Worm (Caenorhabditis elegans): ENCODE data around the gene frpr-4.

Gene frpr-4

ce11 chrII:5202930-5203329 is 52.4 kb downstream of the frpr-4 start, which contains the start of gene ampd-1 (continued):
- TF ChIP-seq nhr-42 (GFP tag; IDR thresholded peaks at IDR 0.05) (no peak), nhr-41 (GFP tag; IDR thresholded peaks at IDR 0.05) (no peak), daf-16 (GFP tag; optimal IDR thresholded peaks at IDR 0.05) (peak in 1 of 2 experiments; percentile 60), daf-16 (tag; optimal IDR thresholded peaks at IDR 0.05) (peak; percentile 96), ceh-28 (tag; optimal IDR thresholded peaks at IDR 0.05) (no peak), jun-1 (tag; optimal IDR thresholded peaks at IDR 0.05) (no peak), ZK337.2 (GFP tag; IDR thresholded peaks at IDR 0.05) (no peak), arid-1 (GFP tag; conservative IDR thresholded peaks at IDR 0.05) (no peak), lsy-2 (tag; optimal IDR thresholded peaks at IDR 0.05) (peak in 1 of 2 experiments; percentile 12), mxl-2 (GFP tag; conservative IDR thresholded peaks at IDR 0.05) (no peak), mes-2 (tag; optimal IDR thresholded peaks at IDR 0.05; ENCODE audit: poor library complexity, severe bottlenecking) (no peak), snpc-4 (tag; optimal IDR thresholded peaks at IDR 0.05) (no peak), lin-13 (GFP tag; optimal IDR thresholded peaks at IDR 0.05) (no peak), spr-3 (GFP tag; optimal IDR thresholded peaks at IDR 0.05) (no peak), F26F4.8 (GFP tag; conservative IDR thresholded peaks at IDR 0.05) (no peak), rbr-2 (tag; optimal IDR thresholded peaks at IDR 0.05) (no peak), nhr-48 (tag; optimal IDR thresholded peaks at IDR 0.05) (no peak), lin-38 (GFP tag; IDR thresholded peaks at IDR 0.05) (no peak), nhr-102 (tag; optimal IDR thresholded peaks at IDR 0.05) (peak; percentile 24), hlh-11 (tag; optimal IDR thresholded peaks at IDR 0.05) (peak; percentile 67), nhr-10 (tag; optimal IDR thresholded peaks at IDR 0.05) (no peak), dmd-8 (GFP tag; IDR thresholded peaks at IDR 0.05) (no peak), nhr-11 (tag; optimal IDR thresholded peaks at IDR 0.05) (no peak), zip-2 (tag; optimal IDR thresholded peaks at IDR 0.05) (no peak), nhr-77 (tag; optimal IDR thresholded peaks at IDR 0.05) (no peak), Y48G9A.11 (GFP tag; IDR thresholded peaks at IDR 0.05) (no peak), ztf-11 (tag; optimal IDR thresholded peaks at IDR 0.05) (no peak), pqm-1 (tag; optimal IDR thresholded peaks at IDR 0.05) (peak; percentile 66), Y105C5A.15 (GFP tag; IDR thresholded peaks at IDR 0.05) (no peak), set-16 (GFP tag; IDR thresholded peaks at IDR 0.05) (no peak), tag-97 (GFP tag; IDR thresholded peaks at IDR 0.05) (no peak), hmg-1.1 (GFP tag; IDR thresholded peaks at IDR 0.05) (no peak), R02D3.7 (tag; optimal IDR thresholded peaks at IDR 0.05) (no peak), nhr-76 (tag; optimal IDR thresholded peaks at IDR 0.05) (no peak), php-3 (GFP tag; IDR thresholded peaks at IDR 0.05) (peak; percentile 87), attf-4 (tag; optimal IDR thresholded peaks at IDR 0.05) (no peak), aha-1 (tag) (no peak), ceh-62 (tag; optimal IDR thresholded peaks at IDR 0.05) (no peak), gei-8 (GFP tag; optimal IDR thresholded peaks at IDR 0.05) (no peak), mxl-3 (GFP tag; optimal IDR thresholded peaks at IDR 0.05) (no peak), zfp-3 (GFP tag; conservative IDR thresholded peaks at IDR 0.05) (no peak), D1046.2 (GFP tag; IDR thresholded peaks at IDR 0.05) (no peak), mdt-29 (GFP tag; IDR thresholded peaks at IDR 0.05) (no peak), ctbp-1 (GFP tag; IDR thresholded peaks at IDR 0.05) (no peak), fos-1 (tag; optimal IDR thresholded peaks at IDR 0.05) (no peak), nhr-6 (tag; optimal IDR thresholded peaks at IDR 0.05) (no peak)

Measured in whole organism, L4 larva.